Worm (Caenorhabditis elegans) whole organism, L4 larva: ENCODE data around the gene nst-1.
A peak's percentile ranks its signal among the peaks of the same experiment; 100 is the strongest.

ENCODE experiments used
- F37D6.2 ChIP-seq: sonication (generic microtip); optimal IDR thresholded peaks from 2 replicates; lab custom pipeline; 2016; ENCODE audit warnings: mild to moderate bottlenecking, missing genetic modification characterization, missing compliant biosample characterization
- F49E8.2 ChIP-seq: sonication (generic microtip); optimal IDR thresholded peaks from 2 replicates; lab custom pipeline; 2016; ENCODE audit warnings: missing compliant biosample characterization, mild to moderate bottlenecking, missing genetic modification characterization, borderline replicate concordance
- T26A8.4 ChIP-seq: fragments of 200-800 bp; sonication (Bioruptor generic); IDR thresholded peaks from 2 replicates; pipeline ENCODE4 v1.3.6; 2022; ENCODE audit warnings: missing genetic modification characterization, missing compliant biosample characterization
- Y48G9A.11 ChIP-seq: fragments of 200-800 bp; sonication (Bioruptor generic); IDR thresholded peaks from 2 replicates; pipeline ENCODE4 v1.3.6; 2022; ENCODE audit warnings: missing genetic modification reagents, missing genetic modification characterization, missing compliant biosample characterization
- ZK337.2 ChIP-seq: fragments of 200-800 bp; sonication (Bioruptor generic); IDR thresholded peaks from 2 replicates; pipeline ENCODE4 v1.3.6; 2022; ENCODE audit warnings: missing genetic modification reagents, missing genetic modification characterization, missing compliant biosample characterization
- ZK546.5 ChIP-seq, 2 experiments: sonication (generic microtip); optimal IDR thresholded peaks; 2 replicates each; lab custom pipeline; 2017; ENCODE audit warnings: missing biosample characterization in 2 of 2, missing genetic modification characterization in 2 of 2
- aha-1 ChIP-seq: fragments of 150-350 bp; peaks from one replicate; lab custom pipeline; 2014; ENCODE audit warnings: missing biosample characterization, missing genetic modification characterization
- attf-4 ChIP-seq: sonication (generic microtip); optimal IDR thresholded peaks from 3 replicates; lab custom pipeline; 2017; ENCODE audit warnings: missing biosample characterization, missing genetic modification characterization
- ceh-28 ChIP-seq: fragments of 150-350 bp; optimal IDR thresholded peaks from 2 replicates; lab custom pipeline; 2014; ENCODE audit warnings: missing biosample characterization, missing genetic modification reagents, missing genetic modification characterization
- ces-1 ChIP-seq: fragments of 150-350 bp; sonication (generic microtip); optimal IDR thresholded peaks from 4 replicates; lab custom pipeline; 2014; ENCODE audit warnings: missing biosample characterization, missing genetic modification reagents, missing genetic modification characterization
- ctbp-1 ChIP-seq: fragments of 200-800 bp; sonication (Bioruptor generic); IDR thresholded peaks from 2 replicates; pipeline ENCODE4 v1.3.6; 2022; ENCODE audit warnings: missing genetic modification reagents, missing genetic modification characterization, missing compliant biosample characterization
- daf-16 ChIP-seq, 3 experiments: sonication (generic microtip); optimal IDR thresholded peaks; 2 replicates each; lab custom pipeline; 2016 to 2017; ENCODE audit warnings: missing genetic modification characterization in 3 of 3, missing genetic modification reagents in 3 of 3, mild to moderate bottlenecking in 2 of 3, missing compliant biosample characterization in 2 of 3, missing biosample characterization in 1 of 3, moderate library complexity in 1 of 3
- daf-19 ChIP-seq: fragments of 200-800 bp; sonication (Bioruptor generic); conservative IDR thresholded peaks from 2 replicates; pipeline ENCODE4 v1.3.6; 2022; ENCODE audit warnings: missing genetic modification characterization, missing compliant biosample characterization
- daf-8 ChIP-seq: fragments of 200-800 bp; sonication (Bioruptor generic); IDR thresholded peaks from 2 replicates; pipeline ENCODE4 v1.3.6; 2022; ENCODE audit warnings: missing genetic modification characterization, missing compliant biosample characterization
- dmd-8 ChIP-seq: fragments of 200-800 bp; sonication (Bioruptor generic); IDR thresholded peaks from 2 replicates; pipeline ENCODE4 v1.3.6; 2022; ENCODE audit warnings: missing genetic modification characterization, missing compliant biosample characterization
- dve-1 ChIP-seq: sonication (generic microtip); optimal IDR thresholded peaks from 2 replicates; lab custom pipeline; 2017; ENCODE audit warnings: antibody characterized with exemption, mild to moderate bottlenecking, missing genetic modification characterization, missing compliant biosample characterization; ENCODE audit not compliant: insufficient read depth
- hif-1 ChIP-seq, 2 experiments: sonication (generic microtip); optimal IDR thresholded peaks; 2 replicates each; lab custom pipeline; 2016 to 2017; ENCODE audit warnings: missing compliant biosample characterization in 2 of 2, missing genetic modification characterization in 2 of 2, missing genetic modification reagents in 2 of 2, missing genotype in 2 of 2, mild to moderate bottlenecking in 1 of 2
- hlh-11 ChIP-seq: fragments of 200-800 bp; sonication (Bioruptor generic); optimal IDR thresholded peaks from 2 replicates; lab custom pipeline; 2018; ENCODE audit warnings: mild to moderate bottlenecking, missing genetic modification characterization, missing compliant biosample characterization
- hmg-1.1 ChIP-seq: fragments of 200-800 bp; sonication (Bioruptor generic); IDR thresholded peaks from 2 replicates; pipeline ENCODE4 v1.3.6; 2022; ENCODE audit warnings: missing genetic modification reagents, missing genetic modification characterization, missing compliant biosample characterization
- jun-1 ChIP-seq: fragments of 150-350 bp; optimal IDR thresholded peaks from 2 replicates; lab custom pipeline; 2014; ENCODE audit warnings: missing biosample characterization, missing genetic modification reagents, missing genetic modification characterization
- lim-7 ChIP-seq: fragments of 200-800 bp; sonication (Bioruptor generic); IDR thresholded peaks from 2 replicates; pipeline ENCODE4 v1.3.6; 2022; ENCODE audit warnings: missing genetic modification characterization, missing compliant biosample characterization
- lin-1 ChIP-seq: fragments of 200-800 bp; sonication (Bioruptor generic); IDR thresholded peaks from 2 replicates; pipeline ENCODE4 v1.3.6; 2022; ENCODE audit warnings: missing genetic modification reagents, missing genetic modification characterization, missing compliant biosample characterization
- lin-38 ChIP-seq: fragments of 200-800 bp; sonication (Bioruptor generic); IDR thresholded peaks from 2 replicates; pipeline ENCODE4 v1.3.6; 2022; ENCODE audit warnings: missing genetic modification reagents, missing genetic modification characterization, missing compliant biosample characterization
- lin-39 ChIP-seq: fragments of 150-350 bp; optimal IDR thresholded peaks from 2 replicates; lab custom pipeline; 2014; ENCODE audit warnings: missing biosample characterization, missing genetic modification reagents, missing genetic modification characterization
- lir-3 ChIP-seq: sonication (generic microtip); optimal IDR thresholded peaks from 2 replicates; lab custom pipeline; 2016; ENCODE audit warnings: mild to moderate bottlenecking, missing genetic modification characterization, missing compliant biosample characterization
- mdl-1 ChIP-seq, 2 experiments: fragments of 150-350 bp in 1 of 2; sonication (generic microtip) in 1 of 2; optimal IDR thresholded peaks; 2 replicates each; lab custom pipeline; 2014 to 2017; ENCODE audit warnings: missing biosample characterization in 2 of 2, missing genetic modification characterization in 2 of 2
- mdt-29 ChIP-seq: fragments of 200-800 bp; sonication (Bioruptor generic); IDR thresholded peaks from 2 replicates; pipeline ENCODE4 v1.3.6; 2022; ENCODE audit warnings: missing genetic modification reagents, missing genetic modification characterization, missing compliant biosample characterization
- mep-1 ChIP-seq: fragments of 150-350 bp; sonication (generic microtip); optimal IDR thresholded peaks from 3 replicates; lab custom pipeline; 2014; ENCODE audit warnings: missing biosample characterization, missing genetic modification characterization
- nhr-10 ChIP-seq: fragments of 150-350 bp; optimal IDR thresholded peaks from 2 replicates; lab custom pipeline; 2014; ENCODE audit warnings: missing biosample characterization, missing genetic modification characterization
- nhr-237 ChIP-seq: sonication (generic microtip); optimal IDR thresholded peaks from 2 replicates; lab custom pipeline; 2017; ENCODE audit warnings: missing biosample characterization, missing genetic modification characterization
- nhr-28 ChIP-seq: fragments of 150-350 bp; optimal IDR thresholded peaks from 2 replicates; lab custom pipeline; 2014; ENCODE audit warnings: missing biosample characterization, missing genetic modification characterization
- nhr-41 ChIP-seq: fragments of 200-800 bp; sonication (Bioruptor generic); IDR thresholded peaks from 2 replicates; pipeline ENCODE4 v1.3.6; 2022; ENCODE audit warnings: missing genetic modification reagents, missing genetic modification characterization, missing compliant biosample characterization
- nhr-6 ChIP-seq: fragments of 150-350 bp; optimal IDR thresholded peaks from 2 replicates; lab custom pipeline; 2014; ENCODE audit warnings: missing biosample characterization, missing genetic modification characterization
- nhr-76 ChIP-seq: fragments of 150-350 bp; optimal IDR thresholded peaks from 2 replicates; lab custom pipeline; 2014; ENCODE audit warnings: missing biosample characterization, missing genetic modification characterization
- set-16 ChIP-seq: fragments of 200-800 bp; sonication (Bioruptor generic); IDR thresholded peaks from 2 replicates; pipeline ENCODE4 v1.3.6; 2022; ENCODE audit warnings: missing genetic modification reagents, missing genetic modification characterization, missing compliant biosample characterization
- skn-1 ChIP-seq: fragments of 150-350 bp; optimal IDR thresholded peaks from 2 replicates; lab custom pipeline; 2014; ENCODE audit warnings: missing biosample characterization, missing genetic modification characterization
- snpc-1.2 ChIP-seq: fragments of 200-800 bp; sonication (Bioruptor generic); IDR thresholded peaks from 2 replicates; pipeline ENCODE4 v1.3.6; 2022; ENCODE audit warnings: missing genetic modification reagents, missing genetic modification characterization, missing compliant biosample characterization
- tag-97 ChIP-seq: fragments of 200-800 bp; sonication (Bioruptor generic); IDR thresholded peaks from 2 replicates; pipeline ENCODE4 v1.3.6; 2022; ENCODE audit warnings: missing genetic modification characterization, missing compliant biosample characterization
- tra-1 ChIP-seq: fragments of 200-800 bp; sonication (Bioruptor generic); IDR thresholded peaks from 2 replicates; pipeline ENCODE4 v1.3.6; 2022; ENCODE audit warnings: missing genetic modification reagents, missing genetic modification characterization, missing compliant biosample characterization
- unc-130 ChIP-seq: sonication (generic microtip); optimal IDR thresholded peaks from 2 replicates; lab custom pipeline; 2016; ENCODE audit warnings: missing genetic modification reagents, missing genetic modification characterization, missing compliant biosample characterization
- unc-62 ChIP-seq, 3 experiments: fragments of 150-350 bp in 1 of 3; sonication (generic microtip); optimal IDR thresholded peaks in 2 of 3; peaks in 1 of 3; 1 replicate in 1 of 3; 2 replicates in 2 of 3; lab custom pipeline; 2014 to 2017; ENCODE audit warnings: missing biosample characterization in 3 of 3, missing genetic modification characterization in 3 of 3, missing genetic modification reagents in 3 of 3, missing genotype in 1 of 3
- zfp-3 ChIP-seq: fragments of 200-800 bp; sonication (Bioruptor generic); conservative IDR thresholded peaks from 2 replicates; pipeline ENCODE4 v1.3.6; 2022; ENCODE audit warnings: missing genetic modification reagents, missing genetic modification characterization, missing compliant biosample characterization
- ztf-11 ChIP-seq: fragments of 150-350 bp; optimal IDR thresholded peaks from 2 replicates; lab custom pipeline; 2014; ENCODE audit warnings: missing biosample characterization, missing genetic modification characterization

Gene nst-1

ce11 chrII:8273060-8273459 is 9.9 kb downstream of the nst-1 start:
- no peak for TF ChIP-seq jun-1
- TF ChIP-seq unc-62 (GFP tag; optimal IDR thresholded peaks at IDR 0.05 in 1 of 2; lab: Kevin White, UChicago) = peak in 1 of 2 experiments; percentile 93
- TF ChIP-seq unc-62 (tag; optimal IDR thresholded peaks at IDR 0.05; lab: Kevin White, UChicago) = no peak
- TF ChIP-seq mep-1 (tag; lab: Kevin White, UChicago) = no peak
- 0 out of 2 replicates have a peak, but pooled peaks have one; percentile 34 for TF ChIP-seq lin-38 (GFP tag; lab: Robert Waterston, UW)
- no peak for TF ChIP-seq daf-8 (GFP tag; lab: Robert Waterston, UW)
- TF ChIP-seq nhr-41 (GFP tag; lab: Robert Waterston, UW) = no peak
- no peak for TF ChIP-seq tra-1 (GFP tag; lab: Robert Waterston, UW)
- TF ChIP-seq ZK546.5 (tag; optimal IDR thresholded peaks at IDR 0.05; lab: Kevin White, UChicago) = no peak
- no peak for TF ChIP-seq ctbp-1 (GFP tag; lab: Robert Waterston, UW)
- no peak for TF ChIP-seq tag-97 (GFP tag; lab: Robert Waterston, UW)
- TF ChIP-seq, all 104 proteins: peak for 2

- no peak for TF ChIP-seq F49E8.2
- no peak for TF ChIP-seq tra-1 (GFP tag; lab: Robert Waterston, UW)
- TF ChIP-seq daf-16 (GFP tag; optimal IDR thresholded peaks at IDR 0.05; lab: Kevin White, UChicago) = no peak
- TF ChIP-seq daf-16 (tag; optimal IDR thresholded peaks at IDR 0.05; lab: Kevin White, UChicago) = peak; percentile 11
- TF ChIP-seq ztf-11 = no peak
- no peak for TF ChIP-seq lir-3
- TF ChIP-seq unc-130 (GFP tag; lab: Kevin White, UChicago) = peak; percentile 7
- no peak for TF ChIP-seq attf-4 (tag; lab: Kevin White, UChicago)
- TF ChIP-seq unc-62 (GFP tag; optimal IDR thresholded peaks at IDR 0.05 in 1 of 2; lab: Kevin White, UChicago) = peak in 1 of 2 experiments; percentile 80
- TF ChIP-seq unc-62 (tag; optimal IDR thresholded peaks at IDR 0.05; lab: Kevin White, UChicago) = no peak
- TF ChIP-seq ZK546.5 (tag; optimal IDR thresholded peaks at IDR 0.05; lab: Kevin White, UChicago) = no peak
- no peak for TF ChIP-seq dve-1 (tag; lab: Kevin White, UChicago)
Observed at ce11 chrII:8269855-8270647, 13.0 kb downstream of the nst-1 start, which contains the start of gene tdc-1. Gene tdc-1 (plus strand): TSS chrII:8270597.

ce11 chrII:8269351-8269750 is 13.7 kb downstream of the nst-1 start, which contains the start of gene K01C8.2:
Gene K01C8.2 (minus strand): TSS chrII:8269451.
- TF ChIP-seq lin-39 (tag; lab: Kevin White, UChicago) (no peak), nhr-6 (tag; lab: Kevin White, UChicago) (no peak), mdt-29 (GFP tag; lab: Robert Waterston, UW) (no peak), lin-1 (GFP tag; lab: Robert Waterston, UW) (no peak), jun-1 (no peak), set-16 (GFP tag; lab: Robert Waterston, UW) (no peak), daf-19 (GFP tag; lab: Robert Waterston, UW) (no peak), ZK337.2 (GFP tag; lab: Robert Waterston, UW) (no peak), F37D6.2 (tag; lab: Kevin White, UChicago) (no peak), dmd-8 (GFP tag; lab: Robert Waterston, UW) (no peak), Y48G9A.11 (GFP tag; lab: Robert Waterston, UW) (no peak)

DNA sequence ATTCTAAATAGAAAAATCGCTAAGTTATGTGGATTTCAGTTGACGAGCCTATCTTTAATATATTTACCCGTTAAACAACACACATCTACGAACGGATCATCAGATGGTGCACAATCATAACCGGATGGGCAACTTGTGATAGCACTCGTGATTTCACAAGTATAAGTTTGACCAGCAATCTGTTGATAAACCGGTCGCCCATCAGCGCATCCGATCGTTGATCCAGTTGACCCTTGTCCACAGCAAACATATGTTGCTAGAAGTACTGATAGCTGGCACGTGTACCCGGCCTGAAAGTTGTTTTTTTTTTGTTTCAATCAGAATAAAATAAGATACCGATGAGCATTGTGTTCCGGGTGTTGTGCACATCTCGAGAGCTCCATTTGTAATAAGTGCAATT is 15.3 kb downstream of the nst-1 start:
- TF ChIP-seq tag-97 (GFP tag; lab: Robert Waterston, UW) (no peak), hlh-11 (tag; lab: Kevin White, UChicago) (peak; percentile 17), nhr-76 (no peak), ces-1 (GFP tag; lab: Kevin White, UChicago) (no peak), lin-1 (GFP tag; lab: Robert Waterston, UW) (no peak), mdl-1 (tag; optimal IDR thresholded peaks at IDR 0.05; lab: Kevin White, UChicago) (peak in 1 of 2 experiments; percentile 56), nhr-28 (tag; lab: Kevin White, UChicago) (peak; percentile 53), hif-1 (tag; optimal IDR thresholded peaks at IDR 0.05; lab: Kevin White, UChicago) (no peak), nhr-237 (tag; lab: Kevin White, UChicago) (no peak), lin-39 (tag; lab: Kevin White, UChicago) (no peak), hmg-1.1 (GFP tag; lab: Robert Waterston, UW) (no peak), daf-8 (GFP tag; lab: Robert Waterston, UW) (no peak), nhr-10 (tag; lab: Kevin White, UChicago) (no peak), lim-7 (GFP tag; lab: Robert Waterston, UW) (no peak), T26A8.4 (GFP tag; lab: Robert Waterston, UW) (no peak), snpc-1.2 (no peak), zfp-3 (GFP tag; lab: Robert Waterston, UW) (no peak), skn-1 (no peak), aha-1 (tag; lab: Kevin White, UChicago) (no peak), ceh-28 (tag; lab: Kevin White, UChicago) (no peak)
